Fruit fly (Drosophila melanogaster) whole organism, embryonic: ENCODE results near the gene CG7069.
A peak's percentile ranks its signal among the peaks of the same experiment; 100 is the strongest.

ENCODE experiments used
- Adf1 ChIP-seq: fragments of 200-800 bp; sonication (Bioruptor generic); IDR thresholded peaks from 2 replicates; pipeline ENCODE4 v1.3.6; 2022; ENCODE audit warnings: missing biosample characterization, missing genetic modification characterization
- BEAF-32 ChIP-seq: fragments of 200-800 bp; sonication (Bioruptor generic); optimal IDR thresholded peaks from 3 replicates; lab custom pipeline; 2017; ENCODE audit warnings: missing biosample characterization, missing genetic modification characterization, mild to moderate bottlenecking, moderate library complexity, missing genetic modification reagents
- Blimp-1 ChIP-seq: fragments of 200-800 bp; sonication (Bioruptor generic); optimal IDR thresholded peaks from 3 replicates; lab custom pipeline; 2018; ENCODE audit warnings: missing biosample characterization, missing genetic modification characterization, mild to moderate bottlenecking, moderate library complexity, missing genetic modification reagents
- Bteb2 ChIP-seq: fragments of 200-800 bp; sonication (Bioruptor generic); optimal IDR thresholded peaks from 2 replicates; lab custom pipeline; 2016; ENCODE audit warnings: missing biosample characterization, missing genetic modification characterization
- CG10366 ChIP-seq: fragments of 200-800 bp; sonication (Bioruptor generic); IDR thresholded peaks from 2 replicates; pipeline ENCODE4 v1.3.6; 2022; ENCODE audit warnings: missing biosample characterization, missing genetic modification characterization
- CG13296 ChIP-seq: fragments of 200-800 bp; sonication (Bioruptor generic); optimal IDR thresholded peaks from 3 replicates; lab custom pipeline; 2018; ENCODE audit warnings: missing biosample characterization, mild to moderate bottlenecking, missing genetic modification characterization
- CG13624 ChIP-seq: fragments of 200-800 bp; sonication (Bioruptor generic); optimal IDR thresholded peaks from 2 replicates; lab custom pipeline; 2016; ENCODE audit warnings: missing biosample characterization, missing genetic modification characterization
- CG13775 ChIP-seq: fragments of 200-800 bp; sonication (Bioruptor generic); optimal IDR thresholded peaks from 3 replicates; lab custom pipeline; 2017; ENCODE audit warnings: missing biosample characterization, mild to moderate bottlenecking, missing genetic modification characterization
- CG13894 ChIP-seq: fragments of 200-800 bp; sonication (Bioruptor generic); optimal IDR thresholded peaks from 3 replicates; lab custom pipeline; 2018; ENCODE audit warnings: missing biosample characterization, mild to moderate bottlenecking, missing genetic modification characterization, moderate library complexity
- CG14050 ChIP-seq: fragments of 200-800 bp; sonication (Bioruptor generic); IDR thresholded peaks from 3 replicates; pipeline ENCODE4 v1.3.6; 2022; ENCODE audit warnings: missing biosample characterization, missing genetic modification characterization
- CG15479 ChIP-seq: fragments of 200-800 bp; sonication (Bioruptor generic); optimal IDR thresholded peaks from 3 replicates; lab custom pipeline; 2019; ENCODE audit warnings: missing biosample characterization, mild to moderate bottlenecking, missing genetic modification characterization, moderate library complexity
- CG15514 ChIP-seq: fragments of 200-800 bp; sonication (Bioruptor generic); optimal IDR thresholded peaks from 3 replicates; lab custom pipeline; 2017; ENCODE audit warnings: missing biosample characterization, missing genetic modification characterization, mild to moderate bottlenecking, moderate library complexity, missing genetic modification reagents
- CG1603 ChIP-seq: fragments of 200-800 bp; sonication (Bioruptor generic); optimal IDR thresholded peaks from 2 replicates; lab custom pipeline; 2019; ENCODE audit warnings: missing biosample characterization, mild to moderate bottlenecking, missing genetic modification characterization, moderate library complexity
- CG16863 ChIP-seq: fragments of 200-800 bp; sonication (Bioruptor generic); optimal IDR thresholded peaks from 3 replicates; lab custom pipeline; 2016; ENCODE audit warnings: missing biosample characterization, missing genetic modification characterization
- CG2712 ChIP-seq: fragments of 200-800 bp; optimal IDR thresholded peaks from 3 replicates; lab custom pipeline; 2019; ENCODE audit warnings: missing biosample characterization, mild to moderate bottlenecking, missing genetic modification characterization, moderate library complexity
- CG2875 ChIP-seq: fragments of 200-800 bp; sonication (Bioruptor generic); optimal IDR thresholded peaks from 2 replicates; lab custom pipeline; 2017; ENCODE audit warnings: missing biosample characterization, mild to moderate bottlenecking, missing genetic modification characterization, missing genetic modification reagents
- CG30020 ChIP-seq: fragments of 200-800 bp; optimal IDR thresholded peaks from 2 replicates; lab custom pipeline; 2019; ENCODE audit warnings: missing biosample characterization, mild to moderate bottlenecking, missing genetic modification characterization, moderate library complexity
- CG31388 ChIP-seq: fragments of 200-800 bp; sonication (Bioruptor generic); optimal IDR thresholded peaks from 2 replicates; lab custom pipeline; 2016; ENCODE audit warnings: missing biosample characterization, missing genetic modification characterization
- CG34422 ChIP-seq: fragments of 200-800 bp; sonication (Bioruptor generic); IDR thresholded peaks from 3 replicates; pipeline ENCODE4 v1.3.6; 2022; ENCODE audit warnings: missing biosample characterization, missing genetic modification characterization
- CG4360 ChIP-seq: fragments of 200-800 bp; sonication (Bioruptor generic); IDR thresholded peaks from 2 replicates; pipeline ENCODE4 v1.3.6; 2022; ENCODE audit warnings: missing biosample characterization, missing genetic modification characterization
- CG43689 ChIP-seq: fragments of 200-800 bp; sonication (Bioruptor generic); IDR thresholded peaks from 2 replicates; pipeline ENCODE4 v1.3.6; 2022; ENCODE audit warnings: missing biosample characterization, missing genetic modification characterization
- CG4617 ChIP-seq: fragments of 200-800 bp; sonication (Bioruptor generic); optimal IDR thresholded peaks from 3 replicates; lab custom pipeline; 2016; ENCODE audit warnings: missing biosample characterization, missing genetic modification characterization, borderline replicate concordance
- CG6765 ChIP-seq: fragments of 200-800 bp; sonication (Bioruptor generic); optimal IDR thresholded peaks from 3 replicates; lab custom pipeline; 2017; ENCODE audit warnings: missing biosample characterization, mild to moderate bottlenecking, missing genetic modification characterization
- CG8089 ChIP-seq: fragments of 200-800 bp; sonication (Bioruptor generic); optimal IDR thresholded peaks from 3 replicates; lab custom pipeline; 2016; ENCODE audit warnings: missing biosample characterization, missing genetic modification characterization
- CG8944 ChIP-seq: fragments of 200-800 bp; sonication (Bioruptor generic); optimal IDR thresholded peaks from 3 replicates; lab custom pipeline; 2016; ENCODE audit warnings: missing biosample characterization, missing genetic modification characterization
- CG9609 ChIP-seq: fragments of 200-800 bp; sonication (Bioruptor generic); optimal IDR thresholded peaks from 3 replicates; lab custom pipeline; 2016; ENCODE audit warnings: missing biosample characterization, missing genetic modification characterization
- CG9727 ChIP-seq: fragments of 200-800 bp; sonication (Bioruptor generic); optimal IDR thresholded peaks from 3 replicates; lab custom pipeline; 2017; ENCODE audit warnings: missing biosample characterization, mild to moderate bottlenecking, missing genetic modification characterization
- Dfd ChIP-seq, 2 experiments: fragments of >200 bp; optimal IDR thresholded peaks; 2 replicates each; lab custom pipeline; 2017; ENCODE audit warnings: missing biosample characterization in 2 of 2, missing genetic modification characterization in 2 of 2
- Dll ChIP-seq: fragments of 200-800 bp; sonication (Bioruptor generic); IDR thresholded peaks from 4 replicates; pipeline ENCODE4 v1.3.6; 2022; ENCODE audit warnings: missing biosample characterization, missing genetic modification characterization; ENCODE audit not compliant: partially characterized antibody
- H15 ChIP-seq: fragments of 200-800 bp; sonication (Bioruptor generic); IDR thresholded peaks from 3 replicates; pipeline ENCODE4 v1.3.6; 2022; ENCODE audit warnings: missing biosample characterization, missing genetic modification characterization
- H2.0 ChIP-seq: fragments of 200-800 bp; sonication (Bioruptor generic); IDR thresholded peaks from 2 replicates; pipeline ENCODE4 v1.3.6; 2022; ENCODE audit warnings: missing biosample characterization, missing genetic modification characterization
- HLH4C ChIP-seq: fragments of 200-800 bp; sonication (Bioruptor generic); IDR thresholded peaks from 3 replicates; pipeline ENCODE4 v1.3.6; 2022; ENCODE audit warnings: missing biosample characterization, missing genetic modification characterization; ENCODE audit not compliant: partially characterized antibody
- Hey ChIP-seq: fragments of 200-800 bp; sonication (Bioruptor generic); optimal IDR thresholded peaks from 3 replicates; lab custom pipeline; 2018; ENCODE audit warnings: missing biosample characterization, mild to moderate bottlenecking, missing genetic modification characterization
- Mes4 ChIP-seq: fragments of 200-800 bp; sonication (Bioruptor generic); optimal IDR thresholded peaks from 2 replicates; lab custom pipeline; 2016; ENCODE audit warnings: missing biosample characterization, missing genetic modification characterization
- NC2α ChIP-seq: fragments of 200-800 bp; sonication (Bioruptor generic); optimal IDR thresholded peaks from 2 replicates; lab custom pipeline; 2016; ENCODE audit warnings: missing biosample characterization, missing genetic modification characterization
- bab2 ChIP-seq: fragments of 200-800 bp; sonication (Bioruptor generic); optimal IDR thresholded peaks from 2 replicates; lab custom pipeline; 2016; ENCODE audit warnings: missing biosample characterization, missing genetic modification characterization
- cg ChIP-seq: fragments of 200-800 bp; sonication (Bioruptor generic); optimal IDR thresholded peaks from 3 replicates; lab custom pipeline; 2019; ENCODE audit warnings: missing biosample characterization, mild to moderate bottlenecking, missing genetic modification characterization, moderate library complexity
- gsb-n ChIP-seq: fragments of 200-800 bp; sonication (Bioruptor generic); optimal IDR thresholded peaks from 3 replicates; lab custom pipeline; 2018; ENCODE audit warnings: missing biosample characterization, mild to moderate bottlenecking, missing genetic modification characterization
- gt ChIP-seq: fragments of 200-800 bp; sonication (Bioruptor generic); IDR thresholded peaks from 2 replicates; pipeline ENCODE4 v1.3.6; 2022; ENCODE audit warnings: missing biosample characterization, missing genetic modification characterization
- hkb ChIP-seq, 2 experiments: fragments of 200-800 bp in 1 of 2; fragments of >200 bp in 1 of 2; sonication (Bioruptor generic) in 1 of 2; IDR thresholded peaks in 1 of 2; optimal IDR thresholded peaks in 1 of 2; 2 replicates each; pipeline versions ENCODE4 v1.3.6 to Lab custom; 2017 to 2022; ENCODE audit warnings: missing biosample characterization in 1 of 2, missing genetic modification characterization in 1 of 2
- kni ChIP-seq: fragments of 200-800 bp; sonication (Bioruptor generic); optimal IDR thresholded peaks from 3 replicates; lab custom pipeline; 2017; ENCODE audit warnings: mild to moderate bottlenecking, missing biosample characterization, missing genetic modification reagents, missing genetic modification characterization
- lilli ChIP-seq: fragments of 200-800 bp; sonication (Bioruptor generic); optimal IDR thresholded peaks from 3 replicates; lab custom pipeline; 2016; ENCODE audit warnings: missing biosample characterization, missing genetic modification characterization
- odd ChIP-seq: fragments of 200-800 bp; sonication (Bioruptor generic); optimal IDR thresholded peaks from 2 replicates; lab custom pipeline; 2017; ENCODE audit warnings: missing biosample characterization, mild to moderate bottlenecking, missing genetic modification characterization
- ro ChIP-seq: fragments of 200-800 bp; sonication (Bioruptor generic); IDR thresholded peaks from 2 replicates; pipeline ENCODE4 v1.3.6; 2022; ENCODE audit warnings: missing biosample characterization, missing genetic modification characterization
- sisA ChIP-seq: fragments of 200-800 bp; sonication (Bioruptor generic); IDR thresholded peaks from 2 replicates; pipeline ENCODE4 v1.3.6; 2022; ENCODE audit warnings: missing biosample characterization, missing genetic modification characterization
- tin ChIP-seq: fragments of 200-800 bp; sonication (Bioruptor generic); optimal IDR thresholded peaks from 3 replicates; lab custom pipeline; 2016; ENCODE audit warnings: missing biosample characterization, missing genetic modification characterization
- ttk ChIP-seq: fragments of 200-800 bp; sonication (Bioruptor generic); IDR thresholded peaks from 2 replicates; pipeline ENCODE4 v2.1.2; 2022; ENCODE audit warnings: missing biosample characterization, missing genetic modification characterization
- usp ChIP-seq: fragments of >200 bp; optimal IDR thresholded peaks from 2 replicates; lab custom pipeline; 2017; ENCODE audit warnings: missing biosample characterization, missing genetic modification characterization
- wor ChIP-seq: fragments of 200-800 bp; sonication (Bioruptor generic); IDR thresholded peaks from 2 replicates; pipeline ENCODE4 v1.3.6; 2022; ENCODE audit warnings: missing biosample characterization, missing genetic modification characterization

Gene CG7069

dm6 chr3R:22410537-22411360 is 38.1 kb downstream of the CG7069 start, which contains the start of the genes CG13850 and lqfR (continued):
- no peak for TF ChIP-seq Adf1
- no peak for TF ChIP-seq Hey
- no peak; the same call in 1 of the 3 replicates for TF ChIP-seq H15 (GFP tag; lab: Robert Waterston, UW)
- peak; percentile 28 for TF ChIP-seq CG2875
- no peak; the same call in none of the 2 replicates for TF ChIP-seq H2.0 (GFP tag; lab: Robert Waterston, UW)
- no peak for TF ChIP-seq CG4360 (GFP tag; lab: Robert Waterston, UW)
- TF ChIP-seq CG13894 (tag; lab: Kevin White, UChicago): no peak
- TF ChIP-seq CG6765 (GFP tag; lab: Kevin White, UChicago): peak; percentile 57
- TF ChIP-seq Blimp-1 (GFP tag; lab: Kevin White, UChicago): no peak
- TF ChIP-seq NC2α (GFP tag; lab: Kevin White, UChicago): peak; percentile 36
- TF ChIP-seq gsb-n (tag; lab: Kevin White, UChicago): no peak
- TF ChIP-seq CG43689: no peak; the same call in 1 of the 2 replicates
- no peak for TF ChIP-seq CG15479 (GFP tag; lab: Kevin White, UChicago)
- TF ChIP-seq CG14050 (GFP tag; lab: Robert Waterston, UW): no peak
- TF ChIP-seq CG31388 (GFP tag; lab: Kevin White, UChicago): no peak
- no peak for TF ChIP-seq HLH4C (GFP tag; lab: Robert Waterston, UW)
- TF ChIP-seq CG13296 (GFP tag; lab: Kevin White, UChicago): peak; percentile 46
- peak; percentile 3 for TF ChIP-seq CG1603 (tag; lab: Kevin White, UChicago)
- TF ChIP-seq cg (GFP tag; lab: Kevin White, UChicago): no peak
- peak; percentile 51 for TF ChIP-seq BEAF-32 (GFP tag; lab: Kevin White, UChicago)
- TF ChIP-seq Dll (GFP tag; lab: Robert Waterston, UW): no peak
- TF ChIP-seq CG8944 (GFP tag; lab: Kevin White, UChicago): peak; percentile 72
- TF ChIP-seq gt (GFP tag; lab: Robert Waterston, UW): no peak
- TF ChIP-seq kni (GFP tag; lab: Kevin White, UChicago): peak; percentile 64
- TF ChIP-seq odd (GFP tag; lab: Kevin White, UChicago): peak; percentile 68
- peak; percentile 33; the same call in 1 of the 2 replicates for TF ChIP-seq CG10366 (GFP tag; lab: Robert Waterston, UW)
- TF ChIP-seq CG34422 (GFP tag; lab: Robert Waterston, UW): no peak
- peak; percentile 81 for TF ChIP-seq CG9609 (GFP tag; lab: Kevin White, UChicago)
- peak; percentile 65 for TF ChIP-seq CG16863 (GFP tag; lab: Kevin White, UChicago)
- TF ChIP-seq hkb (optimal IDR thresholded peaks at IDR 0.05; lab: Kevin White, UChicago): peak; percentile 52
- no peak for TF ChIP-seq hkb (GFP tag; IDR thresholded peaks at IDR 0.05; lab: Robert Waterston, UW)
- TF ChIP-seq CG15514 (GFP tag; lab: Kevin White, UChicago): peak; percentile 73
- peak; percentile 58 for TF ChIP-seq sisA (GFP tag; lab: Robert Waterston, UW)
- no peak; the same call in 1 of the 2 replicates for TF ChIP-seq ttk (GFP tag; lab: Robert Waterston, UW)
- TF ChIP-seq bab2: peak; percentile 68
- peak; percentile 77 for TF ChIP-seq CG9727
- TF ChIP-seq lilli (GFP tag; lab: Kevin White, UChicago): peak; percentile 84
- peak; percentile 79 for TF ChIP-seq tin
- no peak for TF ChIP-seq ro (GFP tag; lab: Robert Waterston, UW)
- TF ChIP-seq Bteb2 (GFP tag; lab: Kevin White, UChicago): peak; percentile 84
- TF ChIP-seq CG13624 (GFP tag; lab: Kevin White, UChicago): peak; percentile 81
- TF ChIP-seq Dfd (GFP tag; optimal IDR thresholded peaks at IDR 0.05; lab: Kevin White, UChicago): no peak
- TF ChIP-seq usp (GFP tag; lab: Kevin White, UChicago): no peak
- TF ChIP-seq CG8089 (GFP tag; lab: Kevin White, UChicago): peak; percentile 52
- peak; percentile 40 for TF ChIP-seq CG4617 (GFP tag; lab: Kevin White, UChicago)
- 0 out of 2 replicates have a peak, but pooled peaks have one; percentile 35 for TF ChIP-seq wor (GFP tag; lab: Robert Waterston, UW)
- peak; percentile 84 for TF ChIP-seq CG13775 (GFP tag; lab: Kevin White, UChicago)
- TF ChIP-seq Mes4 (GFP tag; lab: Kevin White, UChicago): peak; percentile 26
- peak; percentile 11 for TF ChIP-seq CG30020
- TF ChIP-seq CG2712 (tag; lab: Kevin White, UChicago): peak; percentile 43
